Worm (Caenorhabditis elegans): ENCODE data around the gene C24H10.3.

C24H10.3 gene

ce11 chrX:5085465-5085864 is 24.6 kb downstream of the C24H10.3 start (continued):
- TF ChIP-seq lsy-2 (tag; optimal IDR thresholded peaks at IDR 0.05) (peak; percentile 23 to 80), madf-5 (GFP tag; IDR thresholded peaks at IDR 0.05) (peak; percentile 90 to 92), dmd-8 (GFP tag; IDR thresholded peaks at IDR 0.05) (peak; percentile 89), set-16 (GFP tag; IDR thresholded peaks at IDR 0.05) (0 out of 2 replicates have a peak, but pooled peaks have one; percentile 11), mxl-2 (GFP tag; conservative IDR thresholded peaks at IDR 0.05) (peak; percentile 86), unc-62 (GFP tag; optimal IDR thresholded peaks at IDR 0.05 in 1 of 2) (peak in 1 of 2 experiments; percentile 99), unc-62 (tag; optimal IDR thresholded peaks at IDR 0.05) (no peak), dmd-6 (GFP tag; IDR thresholded peaks at IDR 0.05) (peak; percentile 81), hmg-1.1 (GFP tag; IDR thresholded peaks at IDR 0.05) (peak; percentile 97), attf-4 (tag; optimal IDR thresholded peaks at IDR 0.05) (peak; percentile 30), nhr-48 (tag; optimal IDR thresholded peaks at IDR 0.05) (peak; percentile 87), ceh-20 (GFP tag; IDR thresholded peaks at IDR 0.05) (peak; percentile 93), fos-1 (tag; optimal IDR thresholded peaks at IDR 0.05) (no peak), zip-2 (tag; optimal IDR thresholded peaks at IDR 0.05) (peak; percentile 74), zip-11 (GFP tag; IDR thresholded peaks at IDR 0.05) (0 out of 2 replicates have a peak, but pooled peaks have one; percentile 40), ZK546.5 (tag; optimal IDR thresholded peaks at IDR 0.05) (no peak), daf-16 (GFP tag; optimal IDR thresholded peaks at IDR 0.05) (peak; percentile 81 to 90), daf-16 (tag; optimal IDR thresholded peaks at IDR 0.05) (peak; percentile 74), aly-2 (tag; optimal IDR thresholded peaks at IDR 0.05) (no peak), vab-7 (GFP tag; IDR thresholded peaks at IDR 0.05) (peak; percentile 95), daf-19 (GFP tag; conservative IDR thresholded peaks at IDR 0.05) (peak; percentile 94), nhr-237 (tag; optimal IDR thresholded peaks at IDR 0.05) (no peak), unc-39 (tag; optimal IDR thresholded peaks at IDR 0.05) (no peak), lin-15B (tag; optimal IDR thresholded peaks at IDR 0.05) (no peak), mdl-1 (tag; optimal IDR thresholded peaks at IDR 0.05) (peak in 1 of 2 experiments; percentile 84), hif-1 (tag; optimal IDR thresholded peaks at IDR 0.05) (peak; percentile 10 to 76), F26F4.8 (GFP tag; conservative IDR thresholded peaks at IDR 0.05) (peak; percentile 82; the same call in 1 of the 2 replicates), egl-43 (GFP tag; IDR thresholded peaks at IDR 0.05) (peak; percentile 98), lin-1 (GFP tag; IDR thresholded peaks at IDR 0.05) (peak; percentile 88), arid-1 (GFP tag; conservative IDR thresholded peaks at IDR 0.05) (peak; percentile 84), gei-8 (GFP tag; optimal IDR thresholded peaks at IDR 0.05) (peak; percentile 86), F49E8.2 (tag; optimal IDR thresholded peaks at IDR 0.05; ENCODE audit: borderline replicate concordance) (peak; percentile 75), nhr-6 (tag; optimal IDR thresholded peaks at IDR 0.05) (peak; percentile 64), ctbp-1 (GFP tag; IDR thresholded peaks at IDR 0.05) (peak; percentile 93), mdt-29 (GFP tag; IDR thresholded peaks at IDR 0.05) (peak; percentile 87), lin-39 (tag; optimal IDR thresholded peaks at IDR 0.05) (no peak), nhr-42 (GFP tag; IDR thresholded peaks at IDR 0.05) (peak; percentile 82), aha-1 (tag) (peak; percentile 98), nhr-25 (tag; optimal IDR thresholded peaks at IDR 0.05; ENCODE audit: borderline replicate concordance, insufficient read depth) (peak; percentile 79), nhr-77 (tag; optimal IDR thresholded peaks at IDR 0.05) (peak; percentile 72), lin-13 (GFP tag; optimal IDR thresholded peaks at IDR 0.05) (peak; percentile 85), spr-1 (tag; optimal IDR thresholded peaks at IDR 0.05) (peak; percentile 82), pqm-1 (tag; optimal IDR thresholded peaks at IDR 0.05) (peak; percentile 10), duxl-1 (tag; optimal IDR thresholded peaks at IDR 0.05; ENCODE audit: poor library complexity) (peak; percentile 78), daf-12 (tag; optimal IDR thresholded peaks at IDR 0.05) (no peak), Y5F2A.4 (GFP tag; optimal IDR thresholded peaks at IDR 0.05) (peak; percentile 74), dpl-1 (GFP tag; optimal IDR thresholded peaks at IDR 0.05) (peak; percentile 35), dmd-9 (GFP tag; IDR thresholded peaks at IDR 0.05) (peak; percentile 76; the same call in 1 of the 2 replicates), hlh-30 (tag; optimal IDR thresholded peaks at IDR 0.05; ENCODE audit: insufficient read depth) (peak; percentile 86), F44E2.7 (GFP tag; IDR thresholded peaks at IDR 0.05) (peak; percentile 74; the same call in 1 of the 2 replicates), ama-1 (optimal IDR thresholded peaks at IDR 0.05) (no peak), jun-1 (tag; optimal IDR thresholded peaks at IDR 0.05) (peak; percentile 3)
